Worm (Caenorhabditis elegans): ENCODE measurements around the gene mig-39.

- TF ChIP-seq C17E4.6 (GFP tag; IDR thresholded peaks at IDR 0.05) (no peak), ama-1 (optimal IDR thresholded peaks at IDR 0.05) (no peak), ama-1 (GFP tag; optimal IDR thresholded peaks at IDR 0.05) (no peak), lsy-27 (tag; optimal IDR thresholded peaks at IDR 0.05; ENCODE audit: borderline replicate concordance, insufficient read depth) (no peak), akir-1 (GFP tag; optimal IDR thresholded peaks at IDR 0.05) (no peak), T07F8.4 (tag; optimal IDR thresholded peaks at IDR 0.05) (no peak), egl-44 (GFP tag; IDR thresholded peaks at IDR 0.05) (no peak), pbrm-1 (GFP tag; IDR thresholded peaks at IDR 0.05) (peak; percentile 41; the same call in 1 of the 2 replicates), dpl-1 (GFP tag; optimal IDR thresholded peaks at IDR 0.05) (no peak), ets-4 (GFP tag; optimal IDR thresholded peaks at IDR 0.05) (no peak), dox-1 (GFP tag; IDR thresholded peaks at IDR 0.05) (no peak)
Observed at ce11 chrIII:8473292-8473691, 6.5 kb downstream of the mig-39 start.
